Worm (Caenorhabditis elegans): ENCODE data around the gene nduf-11.

DNA sequence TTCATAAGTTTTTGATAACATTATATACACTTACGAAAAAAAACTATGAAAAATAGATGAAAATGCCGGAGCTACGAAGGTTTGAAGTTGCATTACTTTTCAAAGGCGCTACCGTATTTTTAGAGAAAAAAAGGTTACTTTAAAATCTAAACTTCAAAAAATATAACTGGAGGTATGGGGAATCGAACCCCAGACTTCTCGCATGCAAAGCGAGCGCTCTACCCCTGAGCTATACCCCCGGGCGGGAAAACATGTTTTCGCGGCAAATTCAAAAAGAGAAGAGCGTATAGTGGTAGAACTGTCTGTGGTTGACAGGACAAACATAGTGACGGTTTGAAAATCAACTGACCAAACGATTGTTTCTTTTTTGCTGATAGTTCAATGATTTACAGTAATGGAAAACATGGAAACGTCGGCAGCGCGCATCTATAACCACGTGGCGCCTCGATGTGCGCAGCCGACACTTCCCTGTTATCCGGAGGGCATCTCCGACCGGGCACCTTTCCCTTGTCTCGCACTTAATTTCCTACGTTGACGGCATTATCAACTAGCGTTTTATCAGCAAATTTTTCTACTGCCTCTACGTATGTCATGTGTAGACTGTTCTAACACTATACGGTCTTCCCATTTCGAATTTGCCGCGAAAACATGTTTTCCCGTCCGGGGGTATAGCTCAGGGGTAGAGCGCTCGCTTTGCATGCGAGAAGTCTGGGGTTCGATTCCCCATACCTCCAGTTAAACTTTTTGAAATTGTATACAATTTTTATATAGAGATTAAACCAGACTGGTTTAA, 11.4 kb downstream of the nduf-11 start:
- no peak for TF ChIP-seq ama-1 (optimal IDR thresholded peaks at IDR 0.05)
- TF ChIP-seq madf-2 (tag; optimal IDR thresholded peaks at IDR 0.05) = no peak
- TF ChIP-seq tbx-7 (tag; optimal IDR thresholded peaks at IDR 0.05) = no peak
- no peak for TF ChIP-seq unc-86 (tag; optimal IDR thresholded peaks at IDR 0.05)
- TF ChIP-seq tbx-2 (tag; optimal IDR thresholded peaks at IDR 0.05) = no peak
- TF ChIP-seq sox-4 (tag; optimal IDR thresholded peaks at IDR 0.05) = no peak
- TF ChIP-seq pqm-1 (tag; optimal IDR thresholded peaks at IDR 0.05) = no peak
- no peak for TF ChIP-seq unc-3 (GFP tag; conservative IDR thresholded peaks at IDR 0.05)
- no peak for TF ChIP-seq unc-3 (tag; optimal IDR thresholded peaks at IDR 0.05)
- no peak for TF ChIP-seq lin-11 (tag; optimal IDR thresholded peaks at IDR 0.05)
- TF ChIP-seq ceh-34 (tag; optimal IDR thresholded peaks at IDR 0.05) = no peak
- no peak for TF ChIP-seq dmd-4 (tag; optimal IDR thresholded peaks at IDR 0.05; ENCODE audit: borderline replicate concordance)
- no peak for TF ChIP-seq odd-2 (tag; optimal IDR thresholded peaks at IDR 0.05)
- no peak for TF ChIP-seq pha-4 (tag; optimal IDR thresholded peaks at IDR 0.05)
- peak; percentile 55 for TF ChIP-seq elt-2 (tag; optimal IDR thresholded peaks at IDR 0.05)

Data from whole organism, late embryonic.